Worm (Caenorhabditis elegans): ENCODE measurements around the gene ZK813.2.

DNA sequence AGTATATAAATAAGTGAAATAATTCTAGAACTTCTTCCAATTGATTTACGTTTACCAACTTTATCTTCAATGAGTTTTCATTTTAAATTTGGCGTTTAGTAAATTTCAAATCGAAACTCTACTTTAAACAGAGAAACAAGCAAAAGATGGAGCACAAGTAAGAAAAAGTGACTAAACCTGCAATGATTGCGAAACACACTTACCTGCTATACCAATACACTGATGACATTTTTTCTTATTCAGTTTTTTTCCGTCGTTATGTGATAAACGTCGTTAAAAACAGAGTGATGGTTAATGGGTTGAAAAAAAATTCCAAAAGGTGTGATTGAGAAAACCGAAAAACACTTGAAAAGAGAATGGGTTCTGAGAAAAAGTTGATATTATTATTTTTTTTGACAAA, 30.2 kb downstream of the ZK813.2 start:
- no peak for TF ChIP-seq tra-4 (tag; optimal IDR thresholded peaks at IDR 0.05)
- no peak for TF ChIP-seq scrt-1 (GFP tag; IDR thresholded peaks at IDR 0.05)
- TF ChIP-seq ama-1 (optimal IDR thresholded peaks at IDR 0.05) = no peak
- TF ChIP-seq hmg-4 (GFP tag; optimal IDR thresholded peaks at IDR 0.05) = no peak

Measured in whole organism, early embryonic.